Worm (Caenorhabditis elegans): Measurements from ENCODE around the gene gvd-1.

Gene gvd-1

ce11 chrII:457790-458189, at the start of gene gvd-1:
Gene gvd-1, minus strand, starts transcription at chrII:457890.
- no peak for TF ChIP-seq mes-4 (tag; optimal IDR thresholded peaks at IDR 0.05)
- TF ChIP-seq cebp-2 (GFP tag; IDR thresholded peaks at IDR 0.05): no peak
- TF ChIP-seq B0019.2 (GFP tag; conservative IDR thresholded peaks at IDR 0.05): no peak
- TF ChIP-seq ceh-91 (GFP tag; IDR thresholded peaks at IDR 0.05): no peak

- peak; percentile 34 for TF ChIP-seq ztf-18 (tag; optimal IDR thresholded peaks at IDR 0.05)
- TF ChIP-seq F23B12.7 (tag; optimal IDR thresholded peaks at IDR 0.05; ENCODE audit: insufficient read depth): no peak
- no peak for TF ChIP-seq B0019.2 (GFP tag; conservative IDR thresholded peaks at IDR 0.05)
- no peak for TF ChIP-seq madf-6 (GFP tag; IDR thresholded peaks at IDR 0.05)
- no peak for TF ChIP-seq nhr-27 (tag; optimal IDR thresholded peaks at IDR 0.05)
- no peak for TF ChIP-seq nfya-2 (GFP tag; IDR thresholded peaks at IDR 0.05)
- TF ChIP-seq hmg-1.2 (GFP tag; IDR thresholded peaks at IDR 0.05): peak; percentile 90
- peak; percentile 56 for TF ChIP-seq efl-1 (GFP tag; optimal IDR thresholded peaks at IDR 0.05)
- no peak for TF ChIP-seq F33H1.4 (GFP tag; IDR thresholded peaks at IDR 0.05)
- TF ChIP-seq mel-28 (tag; optimal IDR thresholded peaks at IDR 0.05; ENCODE audit: borderline replicate concordance): no peak
- TF ChIP-seq hrde-1 (tag; optimal IDR thresholded peaks at IDR 0.05; ENCODE audit: borderline replicate concordance): no peak
- no peak for TF ChIP-seq die-1 (tag; optimal IDR thresholded peaks at IDR 0.05)
- no peak for TF ChIP-seq F57A8.1 (GFP tag; optimal IDR thresholded peaks at IDR 0.05)
- peak; percentile 76 for TF ChIP-seq mcd-1 (GFP tag; IDR thresholded peaks at IDR 0.05)
- no peak for TF ChIP-seq ceh-40 (GFP tag; IDR thresholded peaks at IDR 0.05)
- TF ChIP-seq egl-44 (GFP tag; IDR thresholded peaks at IDR 0.05): no peak
- TF ChIP-seq F49E8.2 (tag; optimal IDR thresholded peaks at IDR 0.05; ENCODE audit: insufficient read depth): no peak
- no peak for TF ChIP-seq ekl-4 (GFP tag; IDR thresholded peaks at IDR 0.05)
- TF ChIP-seq chd-7 (tag; optimal IDR thresholded peaks at IDR 0.05): no peak
Observed at ce11 chrII:506069-506468, 48.4 kb upstream of the gvd-1 start.

- no peak for TF ChIP-seq xnd-1 (tag; optimal IDR thresholded peaks at IDR 0.05)
- TF ChIP-seq sdz-38 (tag; optimal IDR thresholded peaks at IDR 0.05): no peak
- no peak for TF ChIP-seq unc-62 (GFP tag; optimal IDR thresholded peaks at IDR 0.05)
- no peak for TF ChIP-seq madf-6 (GFP tag; IDR thresholded peaks at IDR 0.05)
- no peak for TF ChIP-seq C06A6.2 (GFP tag; conservative IDR thresholded peaks at IDR 0.05)
- no peak for TF ChIP-seq ztf-18 (tag; optimal IDR thresholded peaks at IDR 0.05)
- no peak for TF ChIP-seq hmg-1.2 (GFP tag; IDR thresholded peaks at IDR 0.05)
- TF ChIP-seq hsf-1 (GFP tag; IDR thresholded peaks at IDR 0.05): no peak
- no peak for TF ChIP-seq ztf-25 (GFP tag; IDR thresholded peaks at IDR 0.05)
- TF ChIP-seq nfya-2 (GFP tag; IDR thresholded peaks at IDR 0.05): no peak
- TF ChIP-seq nhr-179 (tag; optimal IDR thresholded peaks at IDR 0.05): no peak
- no peak for TF ChIP-seq madf-10 (tag; optimal IDR thresholded peaks at IDR 0.05)
- no peak for TF ChIP-seq sea-2 (GFP tag; IDR thresholded peaks at IDR 0.05)
- no peak for TF ChIP-seq ztf-22 (GFP tag; optimal IDR thresholded peaks at IDR 0.05)
Observed at ce11 chrII:502638-503037, 44.9 kb upstream of the gvd-1 start.

ce11 chrII:495124-495523, 37.4 kb upstream of the gvd-1 start, which contains the start of gene sms-5:
Gene sms-5, plus strand, starts transcription at chrII:495424.
- no peak for TF ChIP-seq dox-1 (GFP tag; IDR thresholded peaks at IDR 0.05)
- no peak for TF ChIP-seq ceh-58 (GFP tag; IDR thresholded peaks at IDR 0.05)
- no peak for TF ChIP-seq F23B12.7 (tag; optimal IDR thresholded peaks at IDR 0.05; ENCODE audit: insufficient read depth)
- TF ChIP-seq snpc-3.4 (tag; optimal IDR thresholded peaks at IDR 0.05): no peak
- no peak for TF ChIP-seq snpc-4 (GFP tag; optimal IDR thresholded peaks at IDR 0.05)
- no peak for TF ChIP-seq snpc-4 (tag; optimal IDR thresholded peaks at IDR 0.05)
- no peak for TF ChIP-seq ztf-26 (tag; optimal IDR thresholded peaks at IDR 0.05)
- no peak for TF ChIP-seq snpc-1.1 (tag; optimal IDR thresholded peaks at IDR 0.05; ENCODE audit: insufficient read depth)
- TF ChIP-seq ztf-3 (GFP tag; optimal IDR thresholded peaks at IDR 0.05): no peak
- TF ChIP-seq hmg-20 (GFP tag; IDR thresholded peaks at IDR 0.05): no peak
- TF ChIP-seq aptf-2 (GFP tag; conservative IDR thresholded peaks at IDR 0.05): no peak
- no peak for TF ChIP-seq lir-1 (GFP tag; conservative IDR thresholded peaks at IDR 0.05)
- TF ChIP-seq sdz-38 (tag; optimal IDR thresholded peaks at IDR 0.05): no peak
- TF ChIP-seq let-607 (tag; optimal IDR thresholded peaks at IDR 0.05): no peak
- TF ChIP-seq let-526 (GFP tag; IDR thresholded peaks at IDR 0.05): no peak
- TF ChIP-seq cebp-2 (GFP tag; IDR thresholded peaks at IDR 0.05): no peak

Measured in whole organism, young adult.